Worm (Caenorhabditis elegans): ENCODE data around the gene oxy-4.

DNA sequence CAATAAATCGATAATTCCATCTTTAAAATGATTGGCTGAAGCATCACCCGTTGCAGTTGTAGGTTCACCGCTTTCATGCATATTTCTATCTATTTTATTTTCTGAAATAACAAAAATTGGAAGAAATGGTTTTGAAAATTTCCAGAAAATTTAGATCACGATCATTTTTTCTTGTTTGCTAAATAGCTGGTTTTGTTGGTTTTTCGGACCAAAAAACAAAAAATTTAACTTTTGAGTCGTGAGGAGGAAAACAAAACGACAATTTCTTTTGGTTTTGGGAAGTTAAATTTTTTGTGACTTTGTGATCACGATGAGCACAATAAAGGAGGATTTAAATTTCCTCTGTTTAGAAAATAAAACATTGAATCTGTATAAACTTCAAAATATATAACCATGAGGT, 6.6 kb upstream of the oxy-4 start, which contains the start of gene T10F2.2:
- TF ChIP-seq hnd-1 (tag; optimal IDR thresholded peaks at IDR 0.05) (no peak), ama-1 (optimal IDR thresholded peaks at IDR 0.05) (peak; percentile 35), ets-7 (tag; optimal IDR thresholded peaks at IDR 0.05) (no peak), flt-1 (GFP tag; IDR thresholded peaks at IDR 0.05) (no peak), ceh-13 (GFP tag; optimal IDR thresholded peaks at IDR 0.05) (no peak), scrt-1 (GFP tag; IDR thresholded peaks at IDR 0.05) (no peak)
